Worm (Caenorhabditis elegans): Measurements from ENCODE around the gene end-3.

Gene end-3

ce11 chrV:14064422-14064821 lies 49.9 kb downstream of the end-3 start, which contains the start of gene D1086.21:
Gene D1086.21, plus strand, starts transcription at chrV:14064722.
- TF ChIP-seq skn-1 (tag; optimal IDR thresholded peaks at IDR 0.05) (no peak), sdz-12 (GFP tag; optimal IDR thresholded peaks at IDR 0.05) (no peak), daf-16 (GFP tag; optimal IDR thresholded peaks at IDR 0.05) (no peak), daf-16 (tag; optimal IDR thresholded peaks at IDR 0.05) (no peak), Y105C5A.15 (GFP tag; IDR thresholded peaks at IDR 0.05) (no peak), Y5F2A.4 (GFP tag; optimal IDR thresholded peaks at IDR 0.05) (no peak), nhr-237 (tag; optimal IDR thresholded peaks at IDR 0.05) (no peak), egl-27 (tag; optimal IDR thresholded peaks at IDR 0.05) (no peak), unc-39 (tag; optimal IDR thresholded peaks at IDR 0.05) (no peak), mes-2 (tag; optimal IDR thresholded peaks at IDR 0.05; ENCODE audit: poor library complexity, severe bottlenecking) (no peak), F10B5.3 (tag; optimal IDR thresholded peaks at IDR 0.05) (no peak), nhr-28 (tag; optimal IDR thresholded peaks at IDR 0.05) (no peak), gei-8 (GFP tag; optimal IDR thresholded peaks at IDR 0.05) (no peak), ctbp-1 (GFP tag; IDR thresholded peaks at IDR 0.05) (no peak), ZK546.5 (tag; optimal IDR thresholded peaks at IDR 0.05) (no peak), nhr-111 (GFP tag; optimal IDR thresholded peaks at IDR 0.05) (no peak), ceh-32 (tag; optimal IDR thresholded peaks at IDR 0.05; ENCODE audit: poor library complexity) (no peak), ceh-62 (tag; optimal IDR thresholded peaks at IDR 0.05) (no peak), nhr-42 (GFP tag; IDR thresholded peaks at IDR 0.05) (no peak)
